Worm (Caenorhabditis elegans) whole organism, L4 larva: ENCODE measurements around the gene nos-2.

Experiments
- T20F7.1 ChIP-seq: fragments of 200-800 bp; sonication (Bioruptor generic); optimal IDR thresholded peaks from 2 replicates; lab custom pipeline; 2018; ENCODE audit warnings: mild to moderate bottlenecking, missing genetic modification characterization, missing compliant biosample characterization
- T26A8.4 ChIP-seq: fragments of 200-800 bp; sonication (Bioruptor generic); IDR thresholded peaks from 2 replicates; pipeline ENCODE4 v1.3.6; 2022; ENCODE audit warnings: missing genetic modification characterization, missing compliant biosample characterization
- Y48G9A.11 ChIP-seq: fragments of 200-800 bp; sonication (Bioruptor generic); IDR thresholded peaks from 2 replicates; pipeline ENCODE4 v1.3.6; 2022; ENCODE audit warnings: missing genetic modification reagents, missing genetic modification characterization, missing compliant biosample characterization
- aha-1 ChIP-seq: fragments of 150-350 bp; peaks from one replicate; lab custom pipeline; 2014; ENCODE audit warnings: missing biosample characterization, missing genetic modification characterization
- ceh-62 ChIP-seq: sonication (generic microtip); optimal IDR thresholded peaks from 2 replicates; lab custom pipeline; 2017; ENCODE audit warnings: missing biosample characterization, missing genetic modification characterization
- ces-1 ChIP-seq: fragments of 150-350 bp; sonication (generic microtip); optimal IDR thresholded peaks from 4 replicates; lab custom pipeline; 2014; ENCODE audit warnings: missing biosample characterization, missing genetic modification reagents, missing genetic modification characterization
- cey-2 ChIP-seq: sonication (generic microtip); optimal IDR thresholded peaks from 3 replicates; lab custom pipeline; 2017; ENCODE audit warnings: missing genetic modification characterization, mild to moderate bottlenecking, missing compliant biosample characterization, antibody characterized with exemption, borderline replicate concordance; ENCODE audit not compliant: insufficient read depth
- daf-16 ChIP-seq, 3 experiments: sonication (generic microtip); optimal IDR thresholded peaks; 2 replicates each; lab custom pipeline; 2016 to 2017; ENCODE audit warnings: missing genetic modification characterization in 3 of 3, missing genetic modification reagents in 3 of 3, mild to moderate bottlenecking in 2 of 3, missing compliant biosample characterization in 2 of 3, missing biosample characterization in 1 of 3, moderate library complexity in 1 of 3
- dmd-6 ChIP-seq: fragments of 200-800 bp; sonication (Bioruptor generic); IDR thresholded peaks from 2 replicates; pipeline ENCODE4 v1.3.6; 2022; ENCODE audit warnings: missing genetic modification reagents, missing genetic modification characterization, missing compliant biosample characterization
- dmd-9 ChIP-seq: fragments of 200-800 bp; sonication (Bioruptor generic); IDR thresholded peaks from 2 replicates; pipeline ENCODE4 v1.3.6; 2022; ENCODE audit warnings: missing genetic modification reagents, missing genetic modification characterization, missing compliant biosample characterization
- dve-1 ChIP-seq: sonication (generic microtip); optimal IDR thresholded peaks from 2 replicates; lab custom pipeline; 2017; ENCODE audit warnings: antibody characterized with exemption, mild to moderate bottlenecking, missing genetic modification characterization, missing compliant biosample characterization; ENCODE audit not compliant: insufficient read depth
- egl-27 ChIP-seq: sonication (generic microtip); optimal IDR thresholded peaks from 3 replicates; lab custom pipeline; 2017; ENCODE audit warnings: missing biosample characterization, missing genetic modification reagents, missing genetic modification characterization
- hif-1 ChIP-seq, 2 experiments: sonication (generic microtip); optimal IDR thresholded peaks; 2 replicates each; lab custom pipeline; 2016 to 2017; ENCODE audit warnings: missing compliant biosample characterization in 2 of 2, missing genetic modification characterization in 2 of 2, missing genetic modification reagents in 2 of 2, missing genotype in 2 of 2, mild to moderate bottlenecking in 1 of 2
- hlh-11 ChIP-seq: fragments of 200-800 bp; sonication (Bioruptor generic); optimal IDR thresholded peaks from 2 replicates; lab custom pipeline; 2018; ENCODE audit warnings: mild to moderate bottlenecking, missing genetic modification characterization, missing compliant biosample characterization
- hlh-30 ChIP-seq: sonication (generic microtip); optimal IDR thresholded peaks from 2 replicates; lab custom pipeline; 2017; ENCODE audit warnings: antibody characterized with exemption, mild to moderate bottlenecking, missing genetic modification characterization, missing compliant biosample characterization; ENCODE audit not compliant: insufficient read depth
- hmg-1.1 ChIP-seq: fragments of 200-800 bp; sonication (Bioruptor generic); IDR thresholded peaks from 2 replicates; pipeline ENCODE4 v1.3.6; 2022; ENCODE audit warnings: missing genetic modification reagents, missing genetic modification characterization, missing compliant biosample characterization
- lim-7 ChIP-seq: fragments of 200-800 bp; sonication (Bioruptor generic); IDR thresholded peaks from 2 replicates; pipeline ENCODE4 v1.3.6; 2022; ENCODE audit warnings: missing genetic modification characterization, missing compliant biosample characterization
- lin-38 ChIP-seq: fragments of 200-800 bp; sonication (Bioruptor generic); IDR thresholded peaks from 2 replicates; pipeline ENCODE4 v1.3.6; 2022; ENCODE audit warnings: missing genetic modification reagents, missing genetic modification characterization, missing compliant biosample characterization
- lsy-2 ChIP-seq, 2 experiments: fragments of 150-350 bp in 1 of 2; sonication (generic microtip) in 1 of 2; optimal IDR thresholded peaks; 2 replicates each; lab custom pipeline; 2014 to 2017; ENCODE audit warnings: missing biosample characterization in 2 of 2, missing genetic modification characterization in 2 of 2
- mdl-1 ChIP-seq, 2 experiments: fragments of 150-350 bp in 1 of 2; sonication (generic microtip) in 1 of 2; optimal IDR thresholded peaks; 2 replicates each; lab custom pipeline; 2014 to 2017; ENCODE audit warnings: missing biosample characterization in 2 of 2, missing genetic modification characterization in 2 of 2
- mxl-2 ChIP-seq: fragments of 200-800 bp; sonication (Bioruptor generic); conservative IDR thresholded peaks from 2 replicates; pipeline ENCODE4 v1.3.6; 2022; ENCODE audit warnings: missing genetic modification reagents, missing genetic modification characterization, missing compliant biosample characterization
- mxl-3 ChIP-seq: fragments of 200-800 bp; sonication (Bioruptor generic); optimal IDR thresholded peaks from 2 replicates; lab custom pipeline; 2018; ENCODE audit warnings: mild to moderate bottlenecking, missing genetic modification characterization, missing compliant biosample characterization
- nhr-10 ChIP-seq: fragments of 150-350 bp; optimal IDR thresholded peaks from 2 replicates; lab custom pipeline; 2014; ENCODE audit warnings: missing biosample characterization, missing genetic modification characterization
- nhr-11 ChIP-seq: fragments of 150-350 bp; optimal IDR thresholded peaks from 2 replicates; lab custom pipeline; 2014; ENCODE audit warnings: missing biosample characterization, missing genetic modification characterization
- nhr-111 ChIP-seq: fragments of 200-800 bp; sonication (Bioruptor generic); optimal IDR thresholded peaks from 2 replicates; lab custom pipeline; 2018; ENCODE audit warnings: mild to moderate bottlenecking, missing genetic modification characterization, missing compliant biosample characterization
- nhr-28 ChIP-seq: fragments of 150-350 bp; optimal IDR thresholded peaks from 2 replicates; lab custom pipeline; 2014; ENCODE audit warnings: missing biosample characterization, missing genetic modification characterization
- nhr-77 ChIP-seq: fragments of 150-350 bp; optimal IDR thresholded peaks from 2 replicates; lab custom pipeline; 2014; ENCODE audit warnings: missing biosample characterization, missing genetic modification characterization
- php-3 ChIP-seq: fragments of 200-800 bp; sonication (Bioruptor generic); IDR thresholded peaks from 2 replicates; pipeline ENCODE4 v1.3.6; 2022; ENCODE audit warnings: missing genetic modification reagents, missing genetic modification characterization, missing compliant biosample characterization
- pqm-1 ChIP-seq: sonication (generic microtip); optimal IDR thresholded peaks from 2 replicates; lab custom pipeline; 2017; ENCODE audit warnings: missing biosample characterization, missing genetic modification characterization
- snpc-4 ChIP-seq: fragments of 150-350 bp; optimal IDR thresholded peaks from 2 replicates; lab custom pipeline; 2014; ENCODE audit warnings: missing biosample characterization, missing genetic modification characterization
- tra-1 ChIP-seq: fragments of 200-800 bp; sonication (Bioruptor generic); IDR thresholded peaks from 2 replicates; pipeline ENCODE4 v1.3.6; 2022; ENCODE audit warnings: missing genetic modification reagents, missing genetic modification characterization, missing compliant biosample characterization
- unc-130 ChIP-seq: sonication (generic microtip); optimal IDR thresholded peaks from 2 replicates; lab custom pipeline; 2016; ENCODE audit warnings: missing genetic modification reagents, missing genetic modification characterization, missing compliant biosample characterization
- unc-39 ChIP-seq: sonication (generic microtip); optimal IDR thresholded peaks from 2 replicates; lab custom pipeline; 2017; ENCODE audit warnings: missing biosample characterization, missing genetic modification characterization
- unc-62 ChIP-seq, 3 experiments: fragments of 150-350 bp in 1 of 3; sonication (generic microtip); optimal IDR thresholded peaks in 2 of 3; peaks in 1 of 3; 1 replicate in 1 of 3; 2 replicates in 2 of 3; lab custom pipeline; 2014 to 2017; ENCODE audit warnings: missing biosample characterization in 3 of 3, missing genetic modification characterization in 3 of 3, missing genetic modification reagents in 3 of 3, missing genotype in 1 of 3
- vab-7 ChIP-seq: fragments of 200-800 bp; sonication (Bioruptor generic); IDR thresholded peaks from 2 replicates; pipeline ENCODE4 v1.3.6; 2022; ENCODE audit warnings: missing genetic modification reagents, missing genetic modification characterization, missing compliant biosample characterization
- zfp-3 ChIP-seq: fragments of 200-800 bp; sonication (Bioruptor generic); conservative IDR thresholded peaks from 2 replicates; pipeline ENCODE4 v1.3.6; 2022; ENCODE audit warnings: missing genetic modification reagents, missing genetic modification characterization, missing compliant biosample characterization
- ztf-11 ChIP-seq: fragments of 150-350 bp; optimal IDR thresholded peaks from 2 replicates; lab custom pipeline; 2014; ENCODE audit warnings: missing biosample characterization, missing genetic modification characterization

nos-2 gene

DNA sequence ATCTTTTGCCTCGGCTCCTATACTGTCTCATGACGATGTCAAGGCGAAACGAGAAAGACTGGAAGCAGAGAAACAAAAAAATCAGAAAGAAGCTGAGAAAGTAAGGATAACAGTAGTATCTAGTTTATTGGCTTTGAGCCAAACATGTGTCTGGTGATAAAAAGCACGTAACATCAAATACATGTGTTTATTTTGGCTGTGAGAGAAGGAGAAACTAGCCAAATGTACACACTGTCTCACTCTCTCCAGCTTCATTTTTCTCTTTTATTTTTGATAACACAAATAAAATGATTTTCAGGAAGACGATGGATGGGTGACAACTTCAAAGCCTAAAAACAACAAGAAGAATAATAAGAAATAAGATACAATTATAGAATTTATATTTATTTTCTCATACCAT lies 35.9 kb upstream of the nos-2 start:
- TF ChIP-seq egl-27 (tag; lab: Kevin White, UChicago) (no peak), unc-39 (tag; lab: Kevin White, UChicago) (no peak), hif-1 (tag; optimal IDR thresholded peaks at IDR 0.05; lab: Kevin White, UChicago) (peak in 1 of 2 experiments; percentile 26), lim-7 (GFP tag; lab: Robert Waterston, UW) (no peak), snpc-4 (tag; lab: Kevin White, UChicago) (no peak), nhr-11 (no peak), hlh-30 (tag; lab: Kevin White, UChicago) (no peak), Y48G9A.11 (GFP tag; lab: Robert Waterston, UW) (no peak), daf-16 (GFP tag; optimal IDR thresholded peaks at IDR 0.05; lab: Kevin White, UChicago) (no peak), daf-16 (tag; optimal IDR thresholded peaks at IDR 0.05; lab: Kevin White, UChicago) (peak; percentile 12), ces-1 (GFP tag; lab: Kevin White, UChicago) (no peak), nhr-111 (no peak), ceh-62 (tag; lab: Kevin White, UChicago) (no peak), ztf-11 (tag; lab: Kevin White, UChicago) (no peak), hmg-1.1 (GFP tag; lab: Robert Waterston, UW) (no peak)

DNA sequence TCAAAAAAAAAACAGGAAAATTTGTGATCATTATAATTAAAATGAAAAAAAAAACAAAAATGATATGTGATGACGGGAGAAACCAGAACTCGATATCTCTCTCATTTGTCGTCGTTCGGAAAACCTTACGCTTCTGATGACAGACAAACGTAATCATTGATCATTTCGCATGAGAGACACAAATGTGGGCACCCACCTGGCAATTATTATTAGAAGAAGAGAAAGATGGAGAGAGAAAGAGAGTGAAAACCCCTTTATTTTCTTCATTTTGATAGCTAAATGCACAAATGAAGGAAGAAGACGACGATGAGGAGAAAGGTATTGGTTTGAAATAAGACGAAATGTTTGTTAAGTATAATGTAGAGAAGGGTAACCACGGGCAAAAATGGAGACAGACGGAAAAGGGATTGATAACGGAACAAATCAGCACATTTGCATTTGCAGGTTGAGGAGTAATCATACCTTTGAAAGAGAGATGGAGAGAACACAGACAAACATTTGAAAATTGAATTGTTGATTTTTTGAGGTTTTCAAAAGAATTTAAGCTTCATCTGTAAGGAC lies 34.2 kb upstream of the nos-2 start:
- TF ChIP-seq lsy-2 (tag; optimal IDR thresholded peaks at IDR 0.05; lab: Kevin White, UChicago) (no peak), T20F7.1 (GFP tag; lab: Kevin White, UChicago) (peak; percentile 52), hlh-11 (peak; percentile 63), pqm-1 (tag; lab: Kevin White, UChicago) (peak; percentile 70), hlh-30 (tag; lab: Kevin White, UChicago) (peak; percentile 11), tra-1 (GFP tag; lab: Robert Waterston, UW) (no peak), dve-1 (tag; lab: Kevin White, UChicago) (peak; percentile 37), php-3 (0 out of 2 replicates have a peak, but pooled peaks have one; percentile 25), zfp-3 (GFP tag; lab: Robert Waterston, UW) (no peak), mdl-1 (tag; optimal IDR thresholded peaks at IDR 0.05; lab: Kevin White, UChicago) (peak in 1 of 2 experiments; percentile 14), dmd-6 (GFP tag; lab: Robert Waterston, UW) (peak; percentile 71), daf-16 (GFP tag; optimal IDR thresholded peaks at IDR 0.05; lab: Kevin White, UChicago) (no peak), daf-16 (tag; optimal IDR thresholded peaks at IDR 0.05; lab: Kevin White, UChicago) (peak; percentile 69), unc-62 (GFP tag; optimal IDR thresholded peaks at IDR 0.05 in 1 of 2; lab: Kevin White, UChicago) (peak in 1 of 2 experiments; percentile 95), unc-62 (tag; optimal IDR thresholded peaks at IDR 0.05; lab: Kevin White, UChicago) (no peak), aha-1 (tag; lab: Kevin White, UChicago) (peak; percentile 93), nhr-10 (tag; lab: Kevin White, UChicago) (no peak), dmd-9 (GFP tag; lab: Robert Waterston, UW) (no peak), nhr-28 (tag; lab: Kevin White, UChicago) (peak; percentile 62), nhr-77 (tag; lab: Kevin White, UChicago) (peak; percentile 64)
- TF ChIP-seq, all 104 proteins: peak for 13

DNA sequence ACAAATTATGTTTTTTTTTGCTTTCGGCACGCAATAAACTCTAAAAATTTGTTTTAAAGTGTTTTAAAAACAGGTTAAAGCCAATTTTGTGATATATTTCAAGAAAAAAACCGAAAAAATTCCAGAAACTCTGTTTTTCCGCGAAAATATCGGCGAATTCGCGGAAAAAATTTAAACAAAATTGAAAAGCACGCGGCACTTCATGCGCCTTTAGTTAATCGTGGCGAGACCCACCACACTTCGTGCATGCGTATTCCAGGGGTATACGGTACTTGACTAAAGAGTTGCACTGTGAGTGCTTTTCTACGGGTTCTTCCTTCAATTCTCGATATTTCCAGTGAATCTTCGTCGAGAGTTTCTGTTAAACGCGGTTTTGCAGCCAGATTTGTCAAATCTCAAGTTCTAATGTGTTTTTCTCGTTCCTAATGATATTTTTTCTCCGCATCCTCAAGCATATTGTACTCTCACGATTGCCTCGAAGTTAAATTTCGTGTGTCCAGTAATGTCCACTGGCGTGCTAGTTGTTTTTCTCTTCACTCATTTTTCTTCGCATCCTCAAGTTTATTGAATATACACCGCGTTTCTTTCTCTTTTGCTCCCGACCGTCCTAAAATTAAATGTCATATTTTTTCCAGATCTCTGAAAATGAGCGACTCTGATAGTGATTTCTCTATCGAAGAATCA lies 27.6 kb upstream of the nos-2 start, which contains the start of gene cin-4:
Gene cin-4 (plus strand): TSS at position 634 of the 684 bp plus-strand sequence.
- TF ChIP-seq cey-2 (tag; lab: Kevin White, UChicago) (no peak), mxl-2 (GFP tag; lab: Robert Waterston, UW) (no peak), mxl-3 (GFP tag; lab: Kevin White, UChicago) (no peak), Y48G9A.11 (GFP tag; lab: Robert Waterston, UW) (peak; percentile 47; the same call in 1 of the 2 replicates), unc-130 (GFP tag; lab: Kevin White, UChicago) (peak; percentile 42), lin-38 (peak; percentile 54), vab-7 (GFP tag; lab: Robert Waterston, UW) (no peak), T26A8.4 (no peak)
- TF ChIP-seq, all 104 proteins: peak for 3
